Fruit fly (Drosophila melanogaster) whole organism, wandering third instar larva: ENCODE measurements around the gene CG43902.

ENCODE experiments used
- Abd-B ChIP-seq: fragments of >200 bp; optimal IDR thresholded peaks from 2 replicates; lab custom pipeline; 2017; ENCODE audit warnings: missing biosample characterization, missing genetic modification characterization
- CG9705 ChIP-seq: fragments of 200-800 bp; sonication (Bioruptor generic); optimal IDR thresholded peaks from 2 replicates; lab custom pipeline; 2018; ENCODE audit warnings: missing biosample characterization, mild to moderate bottlenecking, missing genetic modification characterization
- Dif ChIP-seq: fragments of 200-275, 200-300 bp; sonication (Bioruptor generic); optimal IDR thresholded peaks from 2 replicates; lab custom pipeline; 2018; ENCODE audit warnings: missing biosample characterization, missing genetic modification characterization; ENCODE audit not compliant: partially characterized antibody
- HLH106 ChIP-seq: fragments of 200-800 bp; optimal IDR thresholded peaks from 3 replicates; lab custom pipeline; 2019; ENCODE audit warnings: missing biosample characterization, mild to moderate bottlenecking, missing genetic modification characterization, moderate library complexity
- Hr78 ChIP-seq: fragments of >200 bp; optimal IDR thresholded peaks from 2 replicates; lab custom pipeline; 2017; ENCODE audit warnings: missing biosample characterization, missing genetic modification characterization
- Myc ChIP-seq: fragments of >200 bp; optimal IDR thresholded peaks from 2 replicates; lab custom pipeline; 2017
- OdsH ChIP-seq: fragments of 200-800 bp; sonication (Bioruptor generic); optimal IDR thresholded peaks from 2 replicates; lab custom pipeline; 2016; ENCODE audit warnings: missing biosample characterization, mild to moderate bottlenecking, missing genetic modification characterization
- Rel ChIP-seq, 2 experiments: fragments of 200-800 bp; sonication (Bioruptor generic) in 1 of 2; optimal IDR thresholded peaks; 2 replicates in 1 of 2; 3 replicates in 1 of 2; lab custom pipeline; 2016 to 2019; ENCODE audit warnings: mild to moderate bottlenecking in 2 of 2, missing biosample characterization in 2 of 2, missing genetic modification characterization in 2 of 2, moderate library complexity in 1 of 2
- Sp1 ChIP-seq: fragments of 200-800 bp; sonication (Bioruptor generic); optimal IDR thresholded peaks from 3 replicates; lab custom pipeline; 2019; ENCODE audit warnings: missing biosample characterization, mild to moderate bottlenecking, missing genetic modification characterization, moderate library complexity
- Vsx2 ChIP-seq: fragments of 200-300, 225-300 bp; sonication (Bioruptor generic); optimal IDR thresholded peaks from 2 replicates; lab custom pipeline; 2018; ENCODE audit warnings: missing biosample characterization, missing genetic modification characterization; ENCODE audit not compliant: partially characterized antibody
- brk ChIP-seq: fragments of 200-800 bp; sonication (Bioruptor generic); optimal IDR thresholded peaks from 2 replicates; lab custom pipeline; 2016; ENCODE audit warnings: missing biosample characterization, mild to moderate bottlenecking, missing genetic modification characterization
- fru ChIP-seq: fragments of 200-800 bp; sonication (Bioruptor generic); optimal IDR thresholded peaks from 3 replicates; lab custom pipeline; 2016; ENCODE audit warnings: missing biosample characterization, mild to moderate bottlenecking, missing genetic modification characterization
- pan ChIP-seq: fragments of >200 bp; optimal IDR thresholded peaks from 2 replicates; lab custom pipeline; 2017
- usp ChIP-seq: fragments of >200 bp; optimal IDR thresholded peaks from 2 replicates; lab custom pipeline; 2017; ENCODE audit warnings: missing biosample characterization, missing genetic modification characterization

DNA sequence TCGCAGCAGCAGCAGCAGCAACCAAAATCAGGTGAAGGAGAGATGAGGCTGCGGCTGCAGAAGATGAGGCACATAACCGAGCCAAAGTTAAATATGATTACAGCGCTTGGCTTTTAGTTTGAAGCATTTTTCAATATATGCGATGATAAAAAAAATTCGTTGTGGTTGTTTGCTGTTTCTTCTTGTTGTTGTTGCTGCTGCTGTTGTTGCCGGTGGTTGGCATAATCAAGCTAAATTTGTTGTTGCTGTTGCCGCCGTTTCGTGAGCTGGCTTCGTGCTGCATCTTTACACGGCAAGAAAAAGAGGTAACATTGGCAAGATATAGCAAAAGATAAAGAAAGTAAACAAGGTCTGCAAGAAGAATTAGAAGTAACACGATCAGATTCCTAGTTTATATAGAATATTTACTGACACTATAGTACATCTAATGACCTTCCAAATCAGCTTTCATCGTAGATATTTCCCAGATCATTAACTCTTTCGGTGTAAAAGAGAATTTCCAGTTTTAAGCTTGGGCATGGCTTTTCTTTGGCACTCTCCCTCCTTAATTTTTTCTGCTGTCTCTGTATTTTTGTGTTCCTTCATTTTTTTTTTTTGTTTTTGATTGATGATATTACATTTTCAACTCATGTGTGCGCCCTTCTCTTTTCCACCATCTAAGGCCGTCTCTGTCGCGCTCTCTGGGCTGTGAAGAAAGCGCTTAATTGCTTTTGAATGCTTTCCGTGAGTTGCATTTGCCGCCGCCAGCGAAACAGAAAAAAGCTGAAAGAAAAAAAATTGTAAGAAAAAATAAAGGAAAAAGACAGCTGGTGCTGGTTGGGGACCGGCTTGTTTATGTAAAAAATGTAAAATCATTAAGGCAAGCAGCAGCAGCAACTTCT, 44.1 kb upstream of the CG43902 start:
- no peak for TF ChIP-seq usp (GFP tag; lab: Kevin White, UChicago)
- no peak for TF ChIP-seq Hr78 (GFP tag; lab: Kevin White, UChicago)
- TF ChIP-seq pan (lab: Kevin White, UChicago), result no peak
- TF ChIP-seq OdsH (GFP tag; lab: Kevin White, UChicago), result peak; percentile 75
- TF ChIP-seq Vsx2, result no peak
- TF ChIP-seq Myc (lab: Kevin White, UChicago), result no peak
- TF ChIP-seq Sp1 (GFP tag; lab: Kevin White, UChicago), result peak; percentile 78
- TF ChIP-seq HLH106, result peak; percentile 81
- no peak for TF ChIP-seq Dif (GFP tag; lab: Kevin White, UChicago)
- TF ChIP-seq Abd-B (GFP tag; lab: Kevin White, UChicago), result no peak
- TF ChIP-seq fru (GFP tag; lab: Kevin White, UChicago), result peak; percentile 86
- TF ChIP-seq CG9705, result no peak
- no peak for TF ChIP-seq Rel (GFP tag; optimal IDR thresholded peaks at IDR 0.05; lab: Kevin White, UChicago)
- no peak for TF ChIP-seq Rel (tag; optimal IDR thresholded peaks at IDR 0.05; lab: Kevin White, UChicago)
- no peak for TF ChIP-seq brk (GFP tag; lab: Kevin White, UChicago)
